Fruit fly (Drosophila melanogaster) whole organism: ENCODE results near the gene eIF3d1.

ENCODE experiments used
- CG8478 ChIP-seq: fragments of >200 bp; optimal IDR thresholded peaks from 2 replicates; lab custom pipeline; 2018; ENCODE audit warnings: inconsistent platforms
- pan ChIP-seq: fragments of >200 bp; optimal IDR thresholded peaks from 2 replicates; lab custom pipeline; 2017

DNA sequence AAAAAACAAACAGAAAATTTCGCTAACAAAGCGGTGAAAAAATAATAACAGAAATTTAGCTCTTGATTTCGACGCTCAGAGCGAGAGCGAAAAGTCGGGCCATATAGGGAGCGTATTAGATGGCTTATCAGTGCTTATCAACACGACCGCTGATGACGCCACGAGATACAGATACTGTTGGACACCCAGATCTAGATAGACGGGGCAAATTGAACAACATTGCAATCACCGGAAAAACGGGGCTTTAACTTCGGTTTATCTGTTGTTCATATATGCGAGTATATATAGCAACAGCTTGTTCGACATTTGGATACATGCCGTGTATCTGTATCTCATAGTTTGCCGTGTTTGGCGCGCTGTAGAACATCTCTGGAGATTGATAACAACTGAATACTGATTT is 11.3 kb upstream of the eIF3d1 start:
- TF ChIP-seq pan (lab: Kevin White, UChicago) (no peak), CG8478 (lab: Kevin White, UChicago) (no peak)
